Fruit fly (Drosophila melanogaster) whole organism: ENCODE results near the gene CG4849.
A peak's percentile ranks its signal among the peaks of the same experiment; 100 is the strongest.

Experiments used
- CG8478 ChIP-seq: fragments of >200 bp; optimal IDR thresholded peaks from 2 replicates; lab custom pipeline; 2018; ENCODE audit warnings: inconsistent platforms
- Dll ChIP-seq: fragments of >200 bp; optimal IDR thresholded peaks from 2 replicates; lab custom pipeline; 2017
- EcR ChIP-seq, 2 experiments: fragments of >200 bp; optimal IDR thresholded peaks; 2 replicates each; lab custom pipeline; 2017; ENCODE audit warnings: missing biosample characterization in 2 of 2, missing genetic modification characterization in 2 of 2, missing genetic modification reagents in 2 of 2
- pan ChIP-seq: fragments of >200 bp; optimal IDR thresholded peaks from 2 replicates; lab custom pipeline; 2017
- psq ChIP-seq: fragments of >200 bp; optimal IDR thresholded peaks from 2 replicates; lab custom pipeline; 2017
- usp ChIP-seq: fragments of >200 bp; optimal IDR thresholded peaks from 2 replicates; lab custom pipeline; 2017; ENCODE audit warnings: missing biosample characterization, missing genetic modification characterization, mixed read lengths

The CG4849 gene

DNA sequence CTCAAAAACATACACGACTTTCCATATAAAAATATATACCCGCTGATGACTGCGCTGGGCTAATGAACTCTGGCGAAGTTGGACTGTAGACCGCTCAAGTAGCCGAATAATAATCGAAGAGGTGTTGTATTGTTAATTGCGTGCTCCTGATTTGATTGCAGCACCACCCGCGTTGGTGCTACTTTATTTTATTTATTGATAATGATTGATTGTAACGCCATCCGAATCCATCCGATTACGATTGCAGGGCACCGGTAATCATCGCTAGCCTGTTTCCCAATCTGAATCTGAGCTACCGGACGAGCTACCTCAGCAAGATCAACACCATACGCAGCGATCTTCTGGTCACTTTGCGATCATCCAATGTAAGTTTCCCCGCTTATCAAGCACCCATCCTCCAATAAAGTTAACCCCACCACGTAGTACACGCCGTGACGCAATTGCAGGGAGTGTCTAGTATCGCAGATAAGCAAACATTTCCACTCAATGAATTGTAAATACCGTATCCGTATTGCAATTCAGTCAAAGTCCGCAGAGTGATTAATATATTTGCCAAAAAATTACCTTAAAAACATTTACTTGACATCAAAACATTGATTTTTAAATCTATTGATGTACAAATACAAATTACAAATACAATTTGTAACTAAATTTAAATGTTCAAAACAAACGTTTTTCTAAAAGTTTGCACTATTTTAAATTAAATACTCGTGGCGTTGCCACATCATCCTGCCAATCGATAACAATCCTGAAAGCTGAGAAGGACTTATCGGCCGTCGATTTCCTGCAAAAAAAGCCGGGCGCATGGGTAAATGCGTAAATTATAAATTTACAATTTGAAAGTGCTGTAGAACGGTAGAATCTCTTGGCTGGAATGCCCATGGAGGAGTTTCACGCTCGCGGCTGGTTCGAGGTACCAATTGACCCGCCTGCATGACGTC is 34.0 kb upstream of the CG4849 start:
- TF ChIP-seq Dll (lab: Kevin White, UChicago) (no peak), EcR (GFP tag; optimal IDR thresholded peaks at IDR 0.05; lab: Kevin White, UChicago) (no peak), CG8478 (lab: Kevin White, UChicago) (no peak), usp (no peak), psq (lab: Kevin White, UChicago) (no peak), pan (lab: Kevin White, UChicago) (no peak)

DNA sequence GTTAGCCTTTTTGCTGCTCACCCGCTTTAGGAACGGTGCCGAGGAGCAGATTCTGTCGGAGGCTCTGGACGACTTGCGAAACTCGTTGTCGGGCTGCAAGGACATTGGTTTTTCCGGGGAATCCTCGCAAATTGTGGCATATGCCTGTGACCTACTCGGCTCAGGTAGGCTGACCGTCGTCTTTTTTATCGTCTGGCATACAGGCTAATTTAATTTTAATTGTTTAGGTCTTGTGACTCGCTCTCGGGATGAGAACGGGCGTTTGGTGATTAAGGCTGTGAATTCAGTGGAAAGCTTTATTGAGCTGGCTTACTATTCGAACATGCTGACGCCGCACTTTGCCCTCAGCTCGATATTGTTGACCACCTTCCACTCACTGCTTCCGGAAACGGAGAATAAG is 31.8 kb upstream of the CG4849 start:
- TF ChIP-seq Dll (lab: Kevin White, UChicago) (no peak), CG8478 (lab: Kevin White, UChicago) (no peak), usp (no peak), pan (lab: Kevin White, UChicago) (no peak), EcR (GFP tag; optimal IDR thresholded peaks at IDR 0.05; lab: Kevin White, UChicago) (no peak), psq (lab: Kevin White, UChicago) (no peak)

DNA sequence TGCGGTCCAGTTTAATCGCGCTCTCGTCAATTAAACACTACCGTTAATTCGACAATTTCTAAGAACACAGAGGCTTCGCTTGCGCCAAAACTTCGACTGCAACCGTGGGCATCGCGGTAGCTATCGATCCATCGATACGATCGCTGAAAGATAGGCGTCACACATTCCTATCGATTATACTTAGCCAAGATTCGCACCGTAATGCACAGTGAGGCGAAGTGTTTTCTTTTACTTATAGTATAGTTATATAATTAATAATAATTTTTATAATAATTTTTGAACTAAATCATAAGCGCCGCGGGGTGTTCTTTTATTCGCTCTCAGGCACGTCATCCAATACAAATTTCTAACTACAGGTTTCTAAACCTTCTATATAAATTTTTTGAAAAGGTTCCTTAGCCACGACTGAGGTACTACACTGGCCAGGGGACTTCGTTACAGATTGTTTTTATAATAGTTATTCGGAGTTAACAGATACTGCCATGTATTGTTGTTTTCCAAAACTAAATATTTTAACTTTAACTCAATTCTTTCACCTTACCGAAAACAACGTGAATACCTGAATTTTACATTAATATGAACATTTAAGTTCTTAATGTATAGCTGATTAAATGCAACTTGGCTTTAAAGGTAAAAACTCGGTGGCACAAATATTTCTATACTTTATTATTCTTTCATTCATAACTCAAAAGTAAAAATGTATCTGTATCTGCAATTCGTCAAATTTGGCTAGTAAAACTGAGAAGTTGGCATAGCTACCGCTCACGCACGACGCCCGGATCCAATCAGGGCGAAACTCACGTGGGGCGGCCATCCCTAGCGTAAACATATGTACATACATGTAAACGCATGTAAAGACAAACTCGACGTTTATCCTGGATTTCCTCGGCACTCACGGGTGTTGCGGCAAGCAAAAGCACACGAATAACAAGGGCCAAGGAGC is 25.2 kb upstream of the CG4849 start, which contains the start of the genes NSD and BOD1:
Gene NSD (minus strand): TSS at position 102 of the 943 bp plus-strand sequence.
Gene BOD1 (plus strand): TSS at position 494 of the 943 bp plus-strand sequence.
- TF ChIP-seq Dll (lab: Kevin White, UChicago) (no peak), pan (lab: Kevin White, UChicago) (no peak), usp (no peak), EcR (GFP tag; optimal IDR thresholded peaks at IDR 0.05; lab: Kevin White, UChicago) (no peak), psq (lab: Kevin White, UChicago) (no peak), CG8478 (lab: Kevin White, UChicago) (no peak)

DNA sequence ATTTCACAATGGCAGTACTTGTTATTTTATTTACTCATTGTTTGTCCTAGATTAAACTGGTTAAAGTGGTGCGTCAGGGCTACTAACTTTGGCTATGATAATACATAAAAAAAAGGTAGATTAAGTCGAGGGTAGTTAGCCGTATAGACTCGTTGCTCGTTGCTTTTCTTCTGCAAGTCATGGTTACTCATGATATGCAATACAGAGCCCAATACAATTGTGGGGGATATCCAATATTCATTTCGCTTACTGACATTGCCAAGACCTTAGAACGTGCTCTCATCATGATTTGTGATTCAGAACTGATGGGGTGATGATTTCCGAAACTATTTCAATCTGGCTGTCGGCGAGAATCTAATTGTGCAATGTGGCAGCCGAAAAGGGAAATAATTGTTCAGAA is 17.8 kb upstream of the CG4849 start:
- TF ChIP-seq psq (lab: Kevin White, UChicago), result no peak
- TF ChIP-seq usp, result no peak
- TF ChIP-seq Dll (lab: Kevin White, UChicago), result no peak
- TF ChIP-seq pan (lab: Kevin White, UChicago), result no peak
- TF ChIP-seq EcR (GFP tag; optimal IDR thresholded peaks at IDR 0.05; lab: Kevin White, UChicago), result no peak
- no peak for TF ChIP-seq CG8478 (lab: Kevin White, UChicago)

DNA sequence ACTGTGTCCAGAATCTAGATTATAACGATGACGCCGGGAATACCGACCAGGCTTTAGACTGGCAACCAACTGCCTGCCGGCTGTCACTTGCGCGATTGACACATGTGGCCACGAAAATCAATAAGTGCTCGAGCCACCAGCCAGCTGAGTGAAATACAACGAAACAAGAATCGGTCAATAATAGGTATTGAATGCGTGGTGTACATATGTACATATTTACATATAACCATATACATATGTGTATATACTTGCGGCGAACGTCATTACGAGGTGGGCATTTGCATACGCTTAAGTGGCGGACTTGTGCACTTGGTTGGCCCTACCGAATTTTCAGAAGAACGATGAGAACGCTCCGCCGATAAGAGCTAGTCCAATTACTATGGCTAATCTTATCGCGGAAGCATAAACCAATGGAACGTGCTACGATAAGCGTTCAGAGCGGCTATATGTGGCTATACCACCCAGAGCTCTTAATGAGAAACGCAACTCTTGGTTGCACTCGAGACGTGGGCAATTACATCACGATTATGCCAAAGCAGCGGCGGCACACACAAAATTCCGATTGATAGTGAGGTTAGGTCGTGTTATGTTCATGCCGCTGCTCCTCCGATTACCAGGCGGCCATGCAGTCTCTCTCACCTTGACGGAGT is 16.5 kb upstream of the CG4849 start:
- TF ChIP-seq psq (lab: Kevin White, UChicago) (no peak), usp (no peak), CG8478 (lab: Kevin White, UChicago) (no peak), pan (lab: Kevin White, UChicago) (peak; percentile 4)

DNA sequence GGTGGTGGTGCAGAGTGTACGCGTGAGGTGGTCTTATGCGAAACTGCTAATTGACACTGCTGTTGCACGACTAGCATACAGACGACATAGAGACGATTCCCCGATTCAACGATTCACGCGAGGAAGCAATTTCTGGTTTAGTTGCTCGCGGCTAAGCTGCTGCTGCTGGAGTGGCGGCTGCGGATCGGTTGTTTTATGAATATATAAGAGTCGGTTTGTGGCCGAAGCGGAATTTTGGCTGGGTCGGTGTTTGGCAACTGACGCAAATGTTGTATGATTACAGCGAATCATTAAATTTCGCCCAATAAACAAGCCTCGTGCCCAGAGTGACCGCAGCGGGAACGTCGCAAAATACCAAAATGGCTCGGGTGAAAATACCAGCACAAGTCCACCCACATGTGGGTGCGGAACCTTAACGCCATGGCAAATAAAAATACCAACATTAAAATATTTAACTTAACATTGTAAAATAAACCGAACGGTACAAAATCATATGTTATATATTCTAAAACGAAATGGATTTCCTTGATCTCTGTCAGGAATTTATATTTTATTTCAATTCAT is 15.5 kb upstream of the CG4849 start, which contains the start of gene mfrn:
Gene mfrn (minus strand): TSS at position 340 of the 564 bp plus-strand sequence.
- TF ChIP-seq Dll (lab: Kevin White, UChicago) (no peak), pan (lab: Kevin White, UChicago) (no peak), EcR (GFP tag; optimal IDR thresholded peaks at IDR 0.05; lab: Kevin White, UChicago) (no peak), usp (no peak)

DNA sequence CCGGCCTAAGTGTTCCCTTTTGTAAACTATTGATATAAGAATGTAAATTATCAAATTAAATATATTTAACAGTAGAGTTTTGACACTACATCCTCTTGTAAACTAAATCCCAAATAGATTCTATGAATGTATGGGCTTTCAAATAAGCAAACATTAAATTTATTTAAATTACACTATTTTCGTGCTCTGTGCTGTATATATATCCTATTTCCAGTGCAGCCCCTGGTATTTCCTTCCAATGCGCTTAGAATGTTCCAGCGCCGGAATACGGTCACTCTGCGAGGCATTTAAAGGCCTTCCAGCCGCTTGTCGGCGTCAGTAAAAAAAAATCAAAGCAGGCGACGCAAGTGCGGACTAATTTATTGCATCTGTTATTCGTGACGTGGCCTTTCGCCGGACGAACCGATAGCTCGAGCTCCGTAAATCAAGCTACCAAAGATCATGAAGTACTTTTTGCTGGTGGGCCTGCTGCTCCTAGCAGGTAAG is 14.8 kb upstream of the CG4849 start, which contains the start of gene Gp93:
Gene Gp93 (plus strand): TSS at position 291 of the 486 bp plus-strand sequence.
- TF ChIP-seq psq (lab: Kevin White, UChicago) (no peak), CG8478 (lab: Kevin White, UChicago) (no peak), usp (no peak), pan (lab: Kevin White, UChicago) (no peak), EcR (GFP tag; optimal IDR thresholded peaks at IDR 0.05; lab: Kevin White, UChicago) (no peak), Dll (lab: Kevin White, UChicago) (no peak)

DNA sequence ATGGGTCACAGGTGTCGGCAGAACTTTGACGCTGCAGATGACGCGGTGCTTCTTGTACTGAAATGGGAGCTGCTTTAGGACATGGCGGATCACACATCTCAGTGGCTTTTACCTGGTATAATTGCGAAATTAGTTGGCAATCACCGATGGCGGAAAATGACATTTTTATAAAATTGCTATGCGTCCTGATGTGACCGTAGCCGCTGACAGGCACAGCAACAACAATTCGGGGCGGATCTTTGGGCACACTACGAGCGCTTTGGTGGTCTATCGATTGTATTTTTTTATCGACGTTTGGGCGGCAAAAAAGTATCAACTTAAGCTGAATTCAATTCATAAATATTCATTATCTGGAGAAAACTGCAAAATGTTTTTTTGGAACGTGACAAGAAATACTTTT is 9.3 kb upstream of the CG4849 start, which contains the start of gene CG4951:
Gene CG4951 (minus strand): TSS at position 223 of the 400 bp plus-strand sequence.
- no peak for TF ChIP-seq CG8478 (lab: Kevin White, UChicago)
- TF ChIP-seq pan (lab: Kevin White, UChicago), result no peak
- no peak for TF ChIP-seq psq (lab: Kevin White, UChicago)
- TF ChIP-seq Dll (lab: Kevin White, UChicago), result no peak
- no peak for TF ChIP-seq EcR (GFP tag; optimal IDR thresholded peaks at IDR 0.05; lab: Kevin White, UChicago)
- TF ChIP-seq usp, result no peak

DNA sequence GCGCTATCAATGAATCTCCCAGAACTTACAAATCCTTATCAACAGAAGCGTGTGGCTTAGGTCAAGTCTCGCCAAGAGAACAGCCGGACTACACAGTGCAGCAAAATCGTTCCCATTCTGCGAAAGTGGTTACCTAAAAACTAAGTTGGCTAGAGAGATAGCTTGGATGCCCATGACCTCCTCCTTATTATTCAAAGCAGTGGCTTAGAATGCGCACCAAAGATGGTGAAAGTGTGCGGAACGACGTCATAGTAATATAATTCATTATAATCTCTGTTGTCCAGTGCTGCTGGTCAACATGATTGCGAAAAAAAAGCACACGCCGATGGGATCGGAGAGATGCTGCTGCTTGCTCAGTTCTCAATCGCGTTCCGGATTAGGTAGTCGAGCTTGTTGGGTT is 8.7 kb upstream of the CG4849 start, which contains the start of gene Nep7:
Gene Nep7 (plus strand): TSS at position 385 of the 400 bp plus-strand sequence.
- TF ChIP-seq psq (lab: Kevin White, UChicago) (no peak), usp (no peak), pan (lab: Kevin White, UChicago) (no peak), CG8478 (lab: Kevin White, UChicago) (no peak), EcR (GFP tag; optimal IDR thresholded peaks at IDR 0.05; lab: Kevin White, UChicago) (no peak), Dll (lab: Kevin White, UChicago) (no peak)

DNA sequence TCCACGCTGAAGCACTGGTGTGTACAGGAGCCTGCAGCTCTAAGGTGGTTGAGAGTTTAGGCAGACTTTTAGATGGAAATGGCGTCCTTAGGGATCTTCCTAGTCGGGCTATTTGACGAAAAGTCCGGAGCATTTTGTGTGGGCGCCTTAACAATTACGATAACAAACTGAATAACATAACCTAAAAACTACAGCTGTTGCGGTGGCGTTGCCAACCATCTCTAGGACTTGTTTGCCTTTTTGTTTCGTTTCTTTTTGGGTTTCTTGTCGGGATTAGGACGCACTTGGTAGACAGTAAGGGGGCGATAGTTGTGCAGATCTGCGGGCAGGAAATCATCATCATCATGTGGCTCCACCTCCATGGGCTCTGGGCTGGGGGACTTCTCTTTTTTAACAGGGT is 5.2 kb upstream of the CG4849 start:
- no peak for TF ChIP-seq EcR (GFP tag; optimal IDR thresholded peaks at IDR 0.05; lab: Kevin White, UChicago)
- TF ChIP-seq psq (lab: Kevin White, UChicago), result no peak
- no peak for TF ChIP-seq CG8478 (lab: Kevin White, UChicago)
- TF ChIP-seq usp, result no peak
